Worm (Caenorhabditis elegans) whole organism, L1 larva: ENCODE measurements around the gene xbp-1.

Experiments used
- alr-1 ChIP-seq: fragments of 200-800 bp; sonication (Bioruptor generic); optimal IDR thresholded peaks from 2 replicates; lab custom pipeline; 2018; ENCODE audit warnings: borderline replicate concordance, mild to moderate bottlenecking, missing genetic modification characterization, missing compliant biosample characterization
- aly-2 ChIP-seq: fragments of 150-350 bp; optimal IDR thresholded peaks from 2 replicates; lab custom pipeline; 2014; ENCODE audit warnings: missing biosample characterization, missing genetic modification characterization
- ama-1 ChIP-seq: fragments of 150-350 bp; optimal IDR thresholded peaks from 2 replicates; lab custom pipeline; 2014
- blmp-1 ChIP-seq: fragments of 150-350 bp; optimal IDR thresholded peaks from 2 replicates; lab custom pipeline; 2014; ENCODE audit warnings: missing biosample characterization, missing genetic modification characterization
- ceh-8 ChIP-seq: fragments of 200-800 bp; sonication (Bioruptor generic); optimal IDR thresholded peaks from 2 replicates; lab custom pipeline; 2018; ENCODE audit warnings: mild to moderate bottlenecking, missing genetic modification characterization, moderate library complexity, missing compliant biosample characterization
- ceh-88 ChIP-seq: fragments of 200-800 bp; sonication (Bioruptor generic); IDR thresholded peaks from 2 replicates; pipeline ENCODE4 v1.3.6; 2022; ENCODE audit warnings: missing genetic modification characterization, missing compliant biosample characterization
- ceh-90 ChIP-seq: sonication (generic microtip); optimal IDR thresholded peaks from 2 replicates; lab custom pipeline; 2016; ENCODE audit warnings: missing genetic modification characterization, missing compliant biosample characterization
- ces-1 ChIP-seq: fragments of 150-350 bp; optimal IDR thresholded peaks from 2 replicates; lab custom pipeline; 2014; ENCODE audit warnings: missing biosample characterization, missing genetic modification reagents, missing genetic modification characterization
- dsc-1 ChIP-seq: sonication (generic microtip); optimal IDR thresholded peaks from 2 replicates; lab custom pipeline; 2016; ENCODE audit warnings: mild to moderate bottlenecking, missing genetic modification characterization, missing compliant biosample characterization
- efl-1 ChIP-seq, 4 experiments: fragments of 150-350 bp; optimal IDR thresholded peaks in 3 of 4; peaks in 1 of 4; 1 replicate in 1 of 4; 2 replicates in 3 of 4; lab custom pipeline; 2014; ENCODE audit warnings: missing biosample characterization in 2 of 4, missing genetic modification characterization in 2 of 4, missing genetic modification reagents in 2 of 4
- efl-3 ChIP-seq: fragments of 200-800 bp; sonication (Bioruptor generic); optimal IDR thresholded peaks from 2 replicates; lab custom pipeline; 2018; ENCODE audit warnings: mild to moderate bottlenecking, missing genetic modification characterization, missing compliant biosample characterization
- elt-2 ChIP-seq: sonication (generic microtip); optimal IDR thresholded peaks from 2 replicates; lab custom pipeline; 2016; ENCODE audit warnings: missing genetic modification characterization, mild to moderate bottlenecking, inconsistent platforms, missing compliant biosample characterization, missing genetic modification reagents
- elt-3 ChIP-seq, 6 experiments: fragments of 150-350 bp in 1 of 6; sonication (generic microtip); optimal IDR thresholded peaks; 2 replicates each; lab custom pipeline; 2017 to 2018; ENCODE audit warnings: missing biosample characterization in 6 of 6, missing genetic modification characterization in 6 of 6, inconsistent platforms in 1 of 6
- fkh-4 ChIP-seq: sonication (generic microtip); optimal IDR thresholded peaks from 2 replicates; lab custom pipeline; 2016; ENCODE audit warnings: missing compliant biosample characterization, missing genetic modification characterization, borderline replicate concordance
- fkh-8 ChIP-seq: sonication (generic microtip); optimal IDR thresholded peaks from 2 replicates; lab custom pipeline; 2016; ENCODE audit warnings: mild to moderate bottlenecking, missing genetic modification characterization, missing compliant biosample characterization
- fos-1 ChIP-seq: fragments of 150-350 bp; optimal IDR thresholded peaks from 2 replicates; lab custom pipeline; 2014; ENCODE audit warnings: missing biosample characterization, missing genetic modification characterization
- hlh-17 ChIP-seq: fragments of 200-800 bp; sonication (Bioruptor generic); optimal IDR thresholded peaks from 2 replicates; lab custom pipeline; 2018; ENCODE audit warnings: missing genetic modification characterization, mild to moderate bottlenecking, missing compliant biosample characterization, moderate library complexity, borderline replicate concordance
- hlh-4 ChIP-seq: sonication (generic microtip); optimal IDR thresholded peaks from 2 replicates; lab custom pipeline; 2016; ENCODE audit warnings: mild to moderate bottlenecking, missing genetic modification characterization, missing compliant biosample characterization
- hpl-2 ChIP-seq: fragments of 150-350 bp; optimal IDR thresholded peaks from 2 replicates; lab custom pipeline; 2014; ENCODE audit warnings: missing biosample characterization, missing genetic modification reagents, missing genetic modification characterization
- lin-14 ChIP-seq: fragments of 200-800 bp; sonication (Bioruptor generic); optimal IDR thresholded peaks from 2 replicates; lab custom pipeline; 2018; ENCODE audit warnings: mild to moderate bottlenecking, missing genetic modification characterization, moderate library complexity, missing compliant biosample characterization
- lin-15B ChIP-seq: fragments of 150-350 bp; sonication (generic microtip); optimal IDR thresholded peaks from 3 replicates; lab custom pipeline; 2014; ENCODE audit warnings: missing biosample characterization, missing genetic modification characterization
- lin-35 ChIP-seq, 2 experiments: fragments of 150-350 bp; optimal IDR thresholded peaks; 2 replicates each; lab custom pipeline; 2014; ENCODE audit warnings: missing biosample characterization in 2 of 2, missing genetic modification characterization in 2 of 2, missing genetic modification reagents in 2 of 2
- lir-3 ChIP-seq: sonication (generic microtip); optimal IDR thresholded peaks from 2 replicates; lab custom pipeline; 2016; ENCODE audit warnings: mild to moderate bottlenecking, missing genetic modification characterization, moderate library complexity, missing compliant biosample characterization; ENCODE audit not compliant: poor library complexity
- lsy-2 ChIP-seq, 2 experiments: fragments of 150-350 bp; optimal IDR thresholded peaks; 2 replicates each; lab custom pipeline; 2014; ENCODE audit warnings: missing biosample characterization in 2 of 2, missing genetic modification characterization in 2 of 2
- mab-9 ChIP-seq: fragments of 200-800 bp; sonication (Bioruptor generic); IDR thresholded peaks from 2 replicates; pipeline ENCODE4 v1.3.6; 2022; ENCODE audit warnings: missing genetic modification reagents, missing genetic modification characterization, missing compliant biosample characterization
- mef-2 ChIP-seq: fragments of 150-350 bp; optimal IDR thresholded peaks from 2 replicates; lab custom pipeline; 2014; ENCODE audit warnings: missing biosample characterization, missing genetic modification characterization
- mep-1 ChIP-seq: fragments of 150-350 bp; optimal IDR thresholded peaks from 2 replicates; lab custom pipeline; 2014; ENCODE audit warnings: missing biosample characterization, missing genetic modification characterization
- nhr-11 ChIP-seq: fragments of 150-350 bp; optimal IDR thresholded peaks from 2 replicates; lab custom pipeline; 2014; ENCODE audit warnings: missing biosample characterization, missing genetic modification characterization
- nhr-71 ChIP-seq: sonication (generic microtip); optimal IDR thresholded peaks from 2 replicates; lab custom pipeline; 2016; ENCODE audit warnings: mild to moderate bottlenecking, missing genetic modification characterization, moderate library complexity, missing compliant biosample characterization
- nhr-85 ChIP-seq: sonication (generic microtip); peaks from one replicate; lab custom pipeline; 2016; ENCODE audit warnings: missing genetic modification characterization, inconsistent platforms, missing compliant biosample characterization
- nhr-90 ChIP-seq: sonication (generic microtip); optimal IDR thresholded peaks from 2 replicates; lab custom pipeline; 2016; ENCODE audit warnings: mild to moderate bottlenecking, missing genetic modification characterization, missing compliant biosample characterization; ENCODE audit not compliant: poor library complexity
- pag-3 ChIP-seq: sonication (generic microtip); optimal IDR thresholded peaks from 2 replicates; lab custom pipeline; 2017; ENCODE audit warnings: missing genetic modification characterization, mild to moderate bottlenecking, missing compliant biosample characterization, antibody characterized with exemption, borderline replicate concordance; ENCODE audit not compliant: insufficient read depth
- pax-3 ChIP-seq: fragments of 200-800 bp; sonication (Bioruptor generic); optimal IDR thresholded peaks from 2 replicates; lab custom pipeline; 2018; ENCODE audit warnings: mild to moderate bottlenecking, missing genetic modification characterization, moderate library complexity, missing compliant biosample characterization
- pqm-1 ChIP-seq: sonication (generic microtip); optimal IDR thresholded peaks from 3 replicates; lab custom pipeline; 2017; ENCODE audit warnings: missing biosample characterization, missing genetic modification characterization
- skn-1 ChIP-seq: fragments of 150-350 bp; optimal IDR thresholded peaks from 2 replicates; lab custom pipeline; 2014; ENCODE audit warnings: missing biosample characterization, missing genetic modification characterization
- snpc-4 ChIP-seq: fragments of 150-350 bp; optimal IDR thresholded peaks from 2 replicates; lab custom pipeline; 2014; ENCODE audit warnings: missing biosample characterization, missing genetic modification characterization
- sox-4 ChIP-seq: sonication (generic microtip); optimal IDR thresholded peaks from 2 replicates; lab custom pipeline; 2016; ENCODE audit warnings: missing genetic modification characterization, missing compliant biosample characterization
- sup-37 ChIP-seq: fragments of 200-800 bp; sonication (Bioruptor generic); optimal IDR thresholded peaks from 2 replicates; lab custom pipeline; 2018; ENCODE audit warnings: mild to moderate bottlenecking, missing genetic modification characterization, missing compliant biosample characterization
- swsn-7 ChIP-seq: sonication (generic microtip); optimal IDR thresholded peaks from 2 replicates; lab custom pipeline; 2016; ENCODE audit warnings: missing genetic modification characterization, missing compliant biosample characterization
- tbx-2 ChIP-seq: sonication (generic microtip); optimal IDR thresholded peaks from 2 replicates; lab custom pipeline; 2016; ENCODE audit warnings: missing genetic modification characterization, missing compliant biosample characterization
- tlp-1 ChIP-seq: fragments of 150-350 bp; optimal IDR thresholded peaks from 2 replicates; lab custom pipeline; 2014; ENCODE audit warnings: missing biosample characterization, missing genetic modification characterization
- unc-30 ChIP-seq: sonication (generic microtip); optimal IDR thresholded peaks from 2 replicates; lab custom pipeline; 2017; ENCODE audit warnings: missing biosample characterization, missing genetic modification characterization
- unc-86 ChIP-seq: sonication (generic microtip); optimal IDR thresholded peaks from 2 replicates; lab custom pipeline; 2016; ENCODE audit warnings: missing genetic modification characterization, missing compliant biosample characterization
- zag-1 ChIP-seq: fragments of 150-350 bp; optimal IDR thresholded peaks from 2 replicates; lab custom pipeline; 2014; ENCODE audit warnings: missing biosample characterization, missing genetic modification characterization
- zip-4 ChIP-seq: fragments of 200-800 bp; sonication (Bioruptor generic); optimal IDR thresholded peaks from 2 replicates; lab custom pipeline; 2018; ENCODE audit warnings: mild to moderate bottlenecking, missing genetic modification characterization, moderate library complexity, missing compliant biosample characterization
- ztf-11 ChIP-seq, 2 experiments: sonication (generic microtip); optimal IDR thresholded peaks; 2 replicates each; lab custom pipeline; 2016 to 2017; ENCODE audit warnings: missing genetic modification characterization in 2 of 2, missing biosample characterization in 1 of 2, missing compliant biosample characterization in 1 of 2
- ztf-4 ChIP-seq: fragments of 150-350 bp; optimal IDR thresholded peaks from 2 replicates; lab custom pipeline; 2014; ENCODE audit warnings: missing biosample characterization, missing genetic modification characterization

xbp-1 gene

DNA sequence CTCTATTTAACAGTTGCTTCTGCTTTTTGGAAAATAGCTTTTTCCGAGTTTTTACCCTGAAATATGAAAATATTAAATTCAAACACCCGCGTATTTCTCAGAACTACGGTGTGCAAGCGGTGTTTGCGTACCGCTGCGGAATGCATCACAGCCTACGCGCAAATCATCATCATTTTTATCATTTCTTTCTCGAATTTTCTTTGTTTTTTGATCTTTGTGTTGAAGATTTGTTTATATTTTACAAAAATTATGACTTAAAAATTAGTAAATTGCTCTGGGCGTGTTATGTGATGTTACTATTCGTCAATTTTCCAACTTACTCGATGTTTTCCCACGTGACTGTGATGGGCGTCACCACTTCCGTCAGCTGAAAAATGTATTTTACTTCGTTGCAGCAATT lies 42.7 kb upstream of the xbp-1 start (continued):
- no peak for TF ChIP-seq mef-2
- TF ChIP-seq tlp-1 (tag; lab: Kevin White, UChicago): no peak
- TF ChIP-seq fkh-4 (tag; lab: Kevin White, UChicago): no peak
- TF ChIP-seq nhr-85: peak; percentile 51
- TF ChIP-seq dsc-1 (tag; lab: Kevin White, UChicago): peak; percentile 58
- no peak for TF ChIP-seq hlh-4 (tag; lab: Kevin White, UChicago)
- no peak for TF ChIP-seq pag-3 (tag; lab: Kevin White, UChicago)
- peak; percentile 92 for TF ChIP-seq mep-1 (tag; lab: Kevin White, UChicago)
- TF ChIP-seq lsy-2 (tag; optimal IDR thresholded peaks at IDR 0.05; lab: Kevin White, UChicago): peak; percentile 98 to 99
- no peak for TF ChIP-seq nhr-11 (tag; lab: Kevin White, UChicago)
- TF ChIP-seq zag-1 (tag; lab: Kevin White, UChicago): no peak
- TF ChIP-seq sox-4 (tag; lab: Kevin White, UChicago): peak; percentile 29
- TF ChIP-seq ama-1 (lab: Kevin White, UChicago): peak; percentile 24
- TF ChIP-seq snpc-4: peak; percentile 29
- peak; percentile 85 for TF ChIP-seq nhr-71 (tag; lab: Kevin White, UChicago)
- peak; percentile 96 to 98 for TF ChIP-seq efl-1 (optimal IDR thresholded peaks at IDR 0.05; lab: Kevin White, UChicago)
- peak; percentile 99 to 100 for TF ChIP-seq efl-1 (GFP tag; optimal IDR thresholded peaks at IDR 0.05 in 1 of 2; lab: Kevin White, UChicago)
- no peak for TF ChIP-seq ceh-8 (GFP tag; lab: Kevin White, UChicago)
- TF ChIP-seq ztf-11 (tag; optimal IDR thresholded peaks at IDR 0.05; lab: Kevin White, UChicago): no peak
- no peak for TF ChIP-seq sup-37 (GFP tag; lab: Kevin White, UChicago)
- no peak for TF ChIP-seq lir-3 (tag; lab: Kevin White, UChicago)
- TF ChIP-seq lin-15B: peak; percentile 42
- TF ChIP-seq elt-2: peak; percentile 28
- peak in 3 of 6 experiments; percentile 4 to 70 (median 39) for TF ChIP-seq elt-3 (tag; optimal IDR thresholded peaks at IDR 0.05; lab: Kevin White, UChicago)
- TF ChIP-seq unc-86 (tag; lab: Kevin White, UChicago): peak; percentile 50
- peak; percentile 78 for TF ChIP-seq lin-14 (GFP tag; lab: Kevin White, UChicago)
- TF ChIP-seq fos-1 (tag; lab: Kevin White, UChicago): peak; percentile 45
- no peak for TF ChIP-seq efl-3
- TF ChIP-seq lin-35 (GFP tag; optimal IDR thresholded peaks at IDR 0.05; lab: Kevin White, UChicago): peak; percentile 99
- TF ChIP-seq aly-2 (tag; lab: Kevin White, UChicago): no peak
- TF ChIP-seq pqm-1 (tag; lab: Kevin White, UChicago): no peak
- peak; percentile 73 for TF ChIP-seq swsn-7 (tag; lab: Kevin White, UChicago)
- peak; percentile 76 for TF ChIP-seq fkh-8 (tag; lab: Kevin White, UChicago)
- peak; percentile 69 for TF ChIP-seq tbx-2 (tag; lab: Kevin White, UChicago)
- TF ChIP-seq mab-9: no peak
- no peak for TF ChIP-seq alr-1 (tag; lab: Kevin White, UChicago)
- TF ChIP-seq ztf-4: peak; percentile 4
- no peak for TF ChIP-seq hpl-2
- peak; percentile 58 for TF ChIP-seq nhr-90 (tag; lab: Kevin White, UChicago)
- no peak for TF ChIP-seq unc-30 (tag; lab: Kevin White, UChicago)
- no peak for TF ChIP-seq hlh-17 (GFP tag; lab: Kevin White, UChicago)

DNA sequence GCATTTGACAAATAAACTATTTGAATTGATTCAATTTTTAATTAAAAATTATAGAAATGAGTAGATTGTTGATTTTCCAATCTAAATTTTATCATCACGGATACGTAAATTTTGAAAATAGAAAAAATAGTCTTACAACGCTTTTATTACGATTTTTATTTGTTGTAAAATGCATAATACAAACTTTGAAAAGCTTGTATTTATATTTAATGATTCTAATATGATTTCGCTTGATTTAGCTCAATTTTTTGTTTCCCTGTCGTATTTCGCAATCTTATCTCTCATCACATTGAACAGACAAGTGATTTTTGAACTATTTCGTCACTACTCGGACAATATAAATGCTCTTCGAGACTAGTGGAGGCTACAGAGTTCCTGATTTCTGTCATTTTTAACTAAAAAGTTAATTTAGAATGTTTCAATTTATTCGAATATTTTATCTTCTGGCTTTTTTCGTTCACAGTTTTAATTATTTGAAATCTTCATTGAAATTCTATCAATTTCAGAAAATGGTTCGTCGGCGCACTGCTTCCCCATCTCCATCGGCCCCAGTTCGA lies 42.0 kb upstream of the xbp-1 start, which contains the start of the genes wht-3 and har-1:
TSS of gene wht-3 (minus strand) at position 51 of the 557 bp plus-strand sequence.
TSS of gene har-1 (plus strand) at position 507 of the 557 bp plus-strand sequence.
- TF ChIP-seq nhr-85 (peak; percentile 37), ceh-88 (GFP tag; lab: Robert Waterston, UW) (peak; percentile 28; the same call in 1 of the 2 replicates), ceh-90 (tag; lab: Kevin White, UChicago) (no peak), blmp-1 (tag; lab: Kevin White, UChicago) (no peak), mab-9 (no peak), skn-1 (peak; percentile 57), mep-1 (tag; lab: Kevin White, UChicago) (peak; percentile 39), zip-4 (GFP tag; lab: Kevin White, UChicago) (peak; percentile 26), pax-3 (no peak), ces-1 (no peak), dsc-1 (tag; lab: Kevin White, UChicago) (no peak), ceh-8 (GFP tag; lab: Kevin White, UChicago) (no peak), swsn-7 (tag; lab: Kevin White, UChicago) (no peak), nhr-71 (tag; lab: Kevin White, UChicago) (peak; percentile 18), efl-1 (optimal IDR thresholded peaks at IDR 0.05; lab: Kevin White, UChicago) (peak in 1 of 2 experiments; percentile 3), efl-1 (GFP tag; optimal IDR thresholded peaks at IDR 0.05 in 1 of 2; lab: Kevin White, UChicago) (no peak)
